Fruit fly (Drosophila melanogaster) S2 (cell line): ENCODE data around the gene CG7102.

Experiments
- CG8478 ChIP-seq: fragments of >200 bp; optimal IDR thresholded peaks from 2 replicates; lab custom pipeline; 2018
- CTCF ChIP-seq, 2 experiments: fragments of >200 bp; optimal IDR thresholded peaks; 2 replicates each; lab custom pipeline; 2018

CG7102 gene

dm6 chr2L:7887333-7887732 lies at the start of gene CG7102:
CG7102 (minus strand) TSS chr2L:7887513.
- no peak for TF ChIP-seq CG8478 (lab: Kevin White, UChicago)
- no peak for TF ChIP-seq CTCF (optimal IDR thresholded peaks at IDR 0.05; lab: Kevin White, UChicago)

dm6 chr2L:7936391-7936790 lies 49.1 kb upstream of the CG7102 start:
- TF ChIP-seq CG8478 (lab: Kevin White, UChicago): no peak
- no peak for TF ChIP-seq CTCF (optimal IDR thresholded peaks at IDR 0.05; lab: Kevin White, UChicago)

dm6 chr2L:7933186-7933585 lies 45.9 kb upstream of the CG7102 start:
- TF ChIP-seq CTCF (optimal IDR thresholded peaks at IDR 0.05; lab: Kevin White, UChicago): no peak

DNA sequence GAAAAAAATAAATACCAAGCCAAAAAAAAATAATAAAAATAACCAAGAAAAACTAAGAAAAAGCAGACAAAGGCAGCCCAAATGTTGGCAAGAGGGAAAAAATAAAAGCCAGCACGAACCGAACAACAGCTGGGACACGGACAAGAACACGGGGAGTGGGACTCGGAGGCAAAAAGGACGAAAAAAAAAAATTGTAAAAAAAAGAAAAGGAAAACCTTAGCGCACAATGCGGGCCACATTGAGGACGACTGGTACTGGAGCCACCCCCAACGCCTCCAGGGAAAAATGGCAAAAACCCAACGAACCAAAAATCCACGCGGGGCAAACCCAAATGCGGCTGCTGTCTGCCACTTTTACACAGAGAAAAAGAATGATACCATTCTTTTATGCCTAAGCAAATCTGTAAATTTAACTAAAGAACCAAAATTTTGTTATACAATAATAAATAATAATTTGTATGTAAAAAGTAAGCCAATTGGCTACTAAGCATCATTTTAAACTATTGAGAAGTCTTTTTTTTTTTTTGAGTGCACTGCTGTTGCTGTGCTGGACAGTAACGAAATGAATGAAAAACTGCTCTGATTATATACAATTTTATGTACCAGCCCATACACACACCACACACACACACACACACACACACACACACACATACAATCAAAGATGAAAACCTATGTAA lies 44.9 kb upstream of the CG7102 start:
- TF ChIP-seq CG8478 (lab: Kevin White, UChicago): no peak
- no peak for TF ChIP-seq CTCF (optimal IDR thresholded peaks at IDR 0.05; lab: Kevin White, UChicago)

DNA sequence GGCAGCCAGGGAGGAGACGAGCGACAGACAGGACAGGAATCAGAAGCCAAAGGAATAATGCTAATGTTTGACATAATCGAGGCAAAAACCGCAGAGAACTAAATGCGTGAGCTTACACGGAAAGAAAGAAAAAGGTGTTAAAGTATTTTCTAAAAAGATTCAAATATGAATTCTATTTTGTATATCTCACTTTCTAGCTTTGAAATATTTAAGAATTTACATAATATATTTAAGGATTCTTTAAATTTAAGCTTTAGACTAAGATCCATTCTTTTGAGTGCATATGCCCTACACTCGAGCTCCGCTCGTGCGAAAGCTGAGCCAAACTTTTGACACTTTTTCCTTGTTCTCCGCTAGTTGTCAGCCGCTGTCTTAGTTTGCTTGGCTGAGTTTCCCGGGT lies 43.9 kb upstream of the CG7102 start:
- no peak for TF ChIP-seq CG8478 (lab: Kevin White, UChicago)
- TF ChIP-seq CTCF (optimal IDR thresholded peaks at IDR 0.05; lab: Kevin White, UChicago): no peak

dm6 chr2L:7930737-7931136 lies 43.4 kb upstream of the CG7102 start:
- TF ChIP-seq CTCF (optimal IDR thresholded peaks at IDR 0.05; lab: Kevin White, UChicago) (no peak), CG8478 (lab: Kevin White, UChicago) (no peak)

- TF ChIP-seq CTCF (optimal IDR thresholded peaks at IDR 0.05; lab: Kevin White, UChicago) (no peak), CG8478 (lab: Kevin White, UChicago) (no peak)
Observed at dm6 chr2L:7926288-7927061, 39.2 kb upstream of the CG7102 start.

DNA sequence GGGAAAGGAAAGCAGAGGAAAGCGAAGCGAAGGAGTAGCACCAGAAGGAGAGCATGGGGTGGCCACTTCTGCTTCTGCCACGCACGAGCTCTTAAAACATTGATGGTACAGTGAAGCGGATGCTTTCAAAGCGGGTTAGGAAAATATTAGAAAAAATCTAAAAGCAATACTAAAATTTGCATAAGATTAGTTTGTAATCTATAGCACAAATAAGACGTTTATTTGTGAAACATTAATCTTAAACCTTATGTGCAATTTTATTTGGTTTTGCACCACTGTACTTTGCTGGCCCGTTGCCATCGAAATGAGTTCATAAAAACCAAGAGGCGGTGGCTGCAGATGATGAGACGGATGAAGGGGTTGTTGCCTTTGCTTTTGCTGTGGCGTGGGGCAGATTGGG lies 38.1 kb upstream of the CG7102 start:
- TF ChIP-seq CTCF (optimal IDR thresholded peaks at IDR 0.05; lab: Kevin White, UChicago) (no peak), CG8478 (lab: Kevin White, UChicago) (no peak)

DNA sequence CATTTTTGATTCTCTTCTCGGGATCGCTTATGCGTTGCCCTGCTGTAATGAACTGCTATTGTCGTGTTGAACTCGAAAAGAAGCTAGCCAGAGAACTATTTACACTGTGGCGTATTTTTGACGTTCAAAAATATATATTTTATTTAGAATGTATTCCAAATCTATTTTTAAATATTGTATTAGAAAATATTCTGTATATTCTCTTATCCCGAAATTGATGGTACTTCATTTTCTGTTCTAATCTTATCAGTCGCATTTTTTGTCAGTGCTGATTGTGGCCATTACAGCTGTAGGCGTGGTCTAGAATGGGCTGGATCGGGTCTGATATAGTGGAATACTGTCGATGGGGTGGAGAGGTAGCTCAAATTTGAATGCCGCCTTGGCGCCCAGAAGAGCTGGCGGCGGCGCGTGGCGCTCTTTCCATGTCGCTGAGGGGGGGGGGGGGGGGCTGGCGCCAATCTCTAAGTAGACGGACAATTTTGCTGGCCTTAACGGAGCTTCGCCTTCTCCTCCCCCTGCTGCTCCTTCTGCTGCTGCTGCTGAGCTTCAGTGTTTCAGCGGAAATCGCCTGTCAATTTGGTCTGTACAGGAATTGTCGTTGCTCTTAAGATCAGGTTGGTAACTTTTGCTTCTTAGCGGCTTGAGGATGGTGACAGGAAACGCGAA lies 36.5 kb upstream of the CG7102 start:
- TF ChIP-seq CG8478 (lab: Kevin White, UChicago) (no peak), CTCF (optimal IDR thresholded peaks at IDR 0.05; lab: Kevin White, UChicago) (no peak)

- TF ChIP-seq CTCF (optimal IDR thresholded peaks at IDR 0.05; lab: Kevin White, UChicago) (no peak), CG8478 (lab: Kevin White, UChicago) (no peak)
Observed at dm6 chr2L:7922088-7922487, 34.8 kb upstream of the CG7102 start.

DNA sequence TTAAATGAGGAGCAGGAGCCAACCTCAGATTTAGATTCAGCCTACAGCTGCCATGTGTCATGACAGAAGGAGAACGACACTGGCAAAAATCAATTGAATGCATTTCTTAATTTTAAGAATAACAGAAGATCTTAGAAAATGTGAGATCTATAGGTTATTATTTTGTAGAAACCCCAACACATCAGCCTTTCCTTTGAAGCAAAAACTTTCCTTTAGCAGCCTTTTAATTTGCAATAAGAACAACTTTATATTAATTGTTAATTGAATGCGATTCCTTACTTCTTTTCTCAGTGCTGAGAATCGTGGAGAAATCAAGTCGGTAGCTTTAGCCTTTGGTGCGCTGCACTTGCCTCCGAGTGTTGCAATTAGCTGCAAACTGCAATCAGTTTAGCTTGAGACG lies 33.3 kb upstream of the CG7102 start:
- TF ChIP-seq CG8478 (lab: Kevin White, UChicago) (no peak), CTCF (optimal IDR thresholded peaks at IDR 0.05; lab: Kevin White, UChicago) (no peak)

dm6 chr2L:7918770-7919169 lies 31.5 kb upstream of the CG7102 start:
- no peak for TF ChIP-seq CG8478 (lab: Kevin White, UChicago)
- no peak for TF ChIP-seq CTCF (optimal IDR thresholded peaks at IDR 0.05; lab: Kevin White, UChicago)

DNA sequence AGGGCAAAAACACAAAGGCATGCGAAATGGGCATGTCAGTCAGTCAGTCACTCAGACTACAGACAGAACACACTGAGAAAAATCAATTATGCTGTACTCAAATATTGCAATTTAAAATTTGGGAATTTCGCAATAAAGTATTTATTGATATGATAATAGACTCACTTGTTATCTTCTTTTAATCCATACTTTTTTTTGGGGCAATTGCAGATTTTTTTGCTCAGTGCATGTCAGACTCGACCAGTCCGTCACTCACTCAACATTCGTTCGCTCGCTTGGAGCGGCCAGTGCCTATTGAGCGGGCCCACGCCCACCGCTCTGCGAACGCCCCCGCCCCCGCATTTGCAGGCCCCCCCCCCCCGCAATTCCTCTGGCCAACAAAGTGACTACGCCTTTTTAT lies 29.1 kb upstream of the CG7102 start:
- TF ChIP-seq CG8478 (lab: Kevin White, UChicago) (no peak), CTCF (optimal IDR thresholded peaks at IDR 0.05; lab: Kevin White, UChicago) (no peak)

dm6 chr2L:7914948-7915549 lies 27.7 kb upstream of the CG7102 start:
- TF ChIP-seq CTCF (optimal IDR thresholded peaks at IDR 0.05; lab: Kevin White, UChicago) (no peak), CG8478 (lab: Kevin White, UChicago) (no peak)

DNA sequence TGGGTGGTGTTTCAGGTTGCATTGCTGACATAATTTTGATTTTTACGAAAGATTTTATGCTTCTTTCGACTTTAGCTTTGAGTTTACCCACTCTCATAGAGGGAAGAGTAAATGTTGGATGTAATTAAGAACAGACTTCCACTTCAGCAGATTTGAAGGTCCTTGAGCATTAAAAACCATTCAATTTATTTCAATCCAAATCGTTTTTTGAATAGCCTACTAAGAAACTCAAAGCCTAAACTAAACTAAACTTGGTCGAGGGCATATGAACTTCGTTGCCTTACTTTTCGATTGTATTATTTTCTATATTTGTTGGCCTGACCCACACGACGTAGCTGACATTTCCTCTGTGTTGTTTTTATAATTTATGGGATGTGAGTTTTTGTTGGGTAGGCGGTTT lies 25.6 kb upstream of the CG7102 start:
- TF ChIP-seq CG8478 (lab: Kevin White, UChicago) (no peak), CTCF (optimal IDR thresholded peaks at IDR 0.05; lab: Kevin White, UChicago) (no peak)
